Fruit fly (Drosophila melanogaster): Measurements from ENCODE around the gene CG15484.

The CG15484 gene

dm6 chr2L:12692343-12693079 is 15.0 kb downstream of the CG15484 start, which contains the start of the genes CCT4 and CG6153 (continued):
- TF ChIP-seq Opbp (GFP tag; IDR thresholded peaks at IDR 0.05; ENCODE audit: partially characterized antibody) (peak; percentile 65; the same call in 1 of the 3 replicates), fd3F (GFP tag; optimal IDR thresholded peaks at IDR 0.05) (no peak), CG1024 (GFP tag; IDR thresholded peaks at IDR 0.05) (no peak), CG17912 (GFP tag; optimal IDR thresholded peaks at IDR 0.05) (no peak), ewg (GFP tag; optimal IDR thresholded peaks at IDR 0.05) (no peak), CG11696 (GFP tag; IDR thresholded peaks at IDR 0.05) (no peak), kay (GFP tag; optimal IDR thresholded peaks at IDR 0.05) (peak; percentile 46), CG5245 (GFP tag; optimal IDR thresholded peaks at IDR 0.05) (no peak), sd (tag; optimal IDR thresholded peaks at IDR 0.05) (no peak), grau (tag; optimal IDR thresholded peaks at IDR 0.05) (no peak), ato (GFP tag; IDR thresholded peaks at IDR 0.05; ENCODE audit: partially characterized antibody) (no peak), wdn (GFP tag; IDR thresholded peaks at IDR 0.05) (no peak), ind (GFP tag; optimal IDR thresholded peaks at IDR 0.05) (no peak), cad (GFP tag; optimal IDR thresholded peaks at IDR 0.05) (no peak), Hr51 (GFP tag; optimal IDR thresholded peaks at IDR 0.05) (no peak), CG3065 (GFP tag; optimal IDR thresholded peaks at IDR 0.05) (no peak), nau (GFP tag; optimal IDR thresholded peaks at IDR 0.05) (no peak), CG10462 (GFP tag; optimal IDR thresholded peaks at IDR 0.05) (no peak), ftz-f1 (GFP tag; optimal IDR thresholded peaks at IDR 0.05) (no peak), CG16779 (GFP tag; IDR thresholded peaks at IDR 0.05) (no peak), sima (GFP tag; optimal IDR thresholded peaks at IDR 0.05) (no peak), CG18262 (tag; optimal IDR thresholded peaks at IDR 0.05) (no peak), CG34376 (GFP tag; optimal IDR thresholded peaks at IDR 0.05) (no peak), chm (GFP tag; IDR thresholded peaks at IDR 0.05) (no peak), E2f1 (GFP tag; IDR thresholded peaks at IDR 0.05) (no peak), CG9797 (GFP tag; optimal IDR thresholded peaks at IDR 0.05) (peak; percentile 84), NC2β (GFP tag; optimal IDR thresholded peaks at IDR 0.05) (no peak), CG10274 (GFP tag; optimal IDR thresholded peaks at IDR 0.05) (no peak), CG4820 (GFP tag; optimal IDR thresholded peaks at IDR 0.05) (no peak), CG17802 (tag; optimal IDR thresholded peaks at IDR 0.05) (no peak), tgo (GFP tag; IDR thresholded peaks at IDR 0.05) (no peak), row (GFP tag; IDR thresholded peaks at IDR 0.05) (no peak; the same call in 2 of the 3 replicates), gcm2 (GFP tag; optimal IDR thresholded peaks at IDR 0.05) (no peak), az2 (GFP tag; optimal IDR thresholded peaks at IDR 0.05) (no peak), zen (tag; optimal IDR thresholded peaks at IDR 0.05) (peak; percentile 35), CG13287 (GFP tag; IDR thresholded peaks at IDR 0.05; ENCODE audit: partially characterized antibody) (peak; percentile 60), C15 (GFP tag; IDR thresholded peaks at IDR 0.05) (no peak), CG10147 (GFP tag; optimal IDR thresholded peaks at IDR 0.05) (no peak), dmrt99B (tag; optimal IDR thresholded peaks at IDR 0.05) (no peak), esg (GFP tag; conservative IDR thresholded peaks at IDR 0.05) (no peak), dati (GFP tag; IDR thresholded peaks at IDR 0.05) (no peak), Pdp1 (GFP tag; optimal IDR thresholded peaks at IDR 0.05) (no peak), Taf1 (GFP tag; IDR thresholded peaks at IDR 0.05) (no peak), CG7786 (GFP tag; optimal IDR thresholded peaks at IDR 0.05) (no peak), tll (GFP tag; optimal IDR thresholded peaks at IDR 0.05) (peak in 1 of 2 experiments; percentile 50), CG6813 (GFP tag; optimal IDR thresholded peaks at IDR 0.05) (no peak), CG6689 (GFP tag; IDR thresholded peaks at IDR 0.05) (no peak), CG12236 (GFP tag; optimal IDR thresholded peaks at IDR 0.05) (no peak), klu (GFP tag; IDR thresholded peaks at IDR 0.05) (no peak), CG2889 (GFP tag; IDR thresholded peaks at IDR 0.05) (no peak)

Measured in whole organism, embryonic.